Fruit fly (Drosophila melanogaster) whole organism, prepupa: Measurements from ENCODE around the gene CG34260.

Experiments used
- CG11294 ChIP-seq: fragments of 200-800 bp; sonication (Bioruptor generic); IDR thresholded peaks from 2 replicates; pipeline ENCODE4 v1.3.6; 2022; ENCODE audit warnings: missing biosample characterization, missing genetic modification characterization
- CG11762 ChIP-seq: fragments of 200-800 bp; sonication (Bioruptor generic); optimal IDR thresholded peaks from 3 replicates; lab custom pipeline; 2016; ENCODE audit warnings: missing biosample characterization, missing genetic modification characterization; ENCODE audit not compliant: insufficient read depth
- CG1621 ChIP-seq: fragments of 200-800 bp; sonication (Bioruptor generic); optimal IDR thresholded peaks from 3 replicates; lab custom pipeline; 2018; ENCODE audit warnings: missing biosample characterization, mild to moderate bottlenecking, missing genetic modification characterization
- CG16779 ChIP-seq: fragments of 200-800 bp; sonication (Bioruptor generic); optimal IDR thresholded peaks from 3 replicates; lab custom pipeline; 2017; ENCODE audit warnings: missing biosample characterization, mild to moderate bottlenecking, missing genetic modification characterization
- Eip78C ChIP-seq: fragments of 200-800 bp; sonication (Bioruptor generic); peaks from one replicate; lab custom pipeline; 2016; ENCODE audit warnings: missing biosample characterization, missing genetic modification characterization
- Ets96B ChIP-seq: fragments of 200-800 bp; optimal IDR thresholded peaks from 2 replicates; lab custom pipeline; 2019; ENCODE audit warnings: missing biosample characterization, mild to moderate bottlenecking, missing genetic modification characterization, moderate library complexity
- Hr4 ChIP-seq: fragments of 200-800 bp; sonication (Bioruptor generic); optimal IDR thresholded peaks from 3 replicates; lab custom pipeline; 2016; ENCODE audit warnings: missing biosample characterization, missing genetic modification characterization
- OdsH ChIP-seq: fragments of 200-800 bp; sonication (Bioruptor generic); optimal IDR thresholded peaks from 3 replicates; lab custom pipeline; 2016; ENCODE audit warnings: missing biosample characterization, missing genetic modification characterization
- acj6 ChIP-seq: fragments of 200-800 bp; sonication (Bioruptor generic); optimal IDR thresholded peaks from 3 replicates; lab custom pipeline; 2016; ENCODE audit warnings: missing biosample characterization, missing genetic modification characterization
- dac ChIP-seq: fragments of 200-800 bp; sonication (Bioruptor generic); optimal IDR thresholded peaks from 2 replicates; lab custom pipeline; 2017; ENCODE audit warnings: missing biosample characterization, mild to moderate bottlenecking, missing genetic modification characterization
- lz ChIP-seq: fragments of 200-800 bp; sonication (Bioruptor generic); optimal IDR thresholded peaks from 3 replicates; lab custom pipeline; 2016; ENCODE audit warnings: missing biosample characterization, missing genetic modification characterization
- ss ChIP-seq, 2 experiments: fragments of 200-800 bp; sonication (Bioruptor generic); optimal IDR thresholded peaks; 2 replicates in 1 of 2; 3 replicates in 1 of 2; lab custom pipeline; 2017 to 2018; ENCODE audit warnings: mild to moderate bottlenecking in 2 of 2, missing biosample characterization in 2 of 2, missing genetic modification characterization in 2 of 2, moderate library complexity in 1 of 2
- topi ChIP-seq: fragments of 200-800 bp; sonication (Bioruptor generic); optimal IDR thresholded peaks from 3 replicates; lab custom pipeline; 2016; ENCODE audit warnings: missing biosample characterization, missing genetic modification characterization

DNA sequence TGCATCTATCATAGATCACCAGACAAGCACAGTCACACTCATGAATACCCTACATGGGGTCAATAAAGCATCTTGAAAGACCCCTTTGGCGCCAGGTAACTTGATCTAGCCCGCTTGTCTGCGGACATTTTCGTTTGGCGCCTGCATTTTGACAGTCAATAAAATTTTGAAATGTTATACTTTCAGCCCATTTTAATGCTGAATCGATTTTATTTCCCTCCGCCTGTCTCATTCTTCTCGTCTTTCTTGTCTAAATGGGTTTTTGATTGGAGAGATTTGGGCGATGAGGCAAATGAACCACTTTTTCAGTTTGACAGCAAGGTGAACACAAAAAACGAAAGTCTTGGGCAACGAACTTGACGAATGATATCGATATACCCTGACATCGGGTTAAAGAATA lies 23.8 kb upstream of the CG34260 start:
- no peak for TF ChIP-seq acj6 (GFP tag; lab: Kevin White, UChicago)
- TF ChIP-seq Ets96B = no peak
- no peak for TF ChIP-seq CG11294
- TF ChIP-seq dac (GFP tag; lab: Kevin White, UChicago) = no peak
- no peak for TF ChIP-seq CG11762
- TF ChIP-seq Hr4 (GFP tag; lab: Kevin White, UChicago) = no peak
- no peak for TF ChIP-seq lz (GFP tag; lab: Kevin White, UChicago)
- no peak for TF ChIP-seq OdsH (GFP tag; lab: Kevin White, UChicago)
- TF ChIP-seq ss (GFP tag; optimal IDR thresholded peaks at IDR 0.05; lab: Kevin White, UChicago) = no peak
- no peak for TF ChIP-seq Eip78C (GFP tag; lab: Kevin White, UChicago)
- no peak for TF ChIP-seq CG16779
- no peak for TF ChIP-seq topi
- TF ChIP-seq CG1621 (tag; lab: Kevin White, UChicago) = no peak
